Worm (Caenorhabditis elegans) whole organism, L4 larva: ENCODE results near the gene nhr-46.

Source experiments
- D1046.2 ChIP-seq: fragments of 200-800 bp; sonication (Bioruptor generic); IDR thresholded peaks from 2 replicates; pipeline ENCODE4 v1.3.6; 2022; ENCODE audit warnings: missing genetic modification characterization, missing compliant biosample characterization
- F44E2.7 ChIP-seq: fragments of 200-800 bp; sonication (Bioruptor generic); IDR thresholded peaks from 2 replicates; pipeline ENCODE4 v2.1.2; 2022; ENCODE audit warnings: missing genetic modification characterization, missing compliant biosample characterization
- T20F7.1 ChIP-seq: fragments of 200-800 bp; sonication (Bioruptor generic); optimal IDR thresholded peaks from 2 replicates; lab custom pipeline; 2018; ENCODE audit warnings: mild to moderate bottlenecking, missing genetic modification characterization, missing compliant biosample characterization
- Y75B8A.6 ChIP-seq: fragments of 200-800 bp; sonication (Bioruptor generic); IDR thresholded peaks from 2 replicates; pipeline ENCODE4 v1.3.6; 2022; ENCODE audit warnings: missing genetic modification reagents, missing genetic modification characterization, missing compliant biosample characterization
- ZK546.5 ChIP-seq, 2 experiments: sonication (generic microtip); optimal IDR thresholded peaks; 2 replicates each; lab custom pipeline; 2017; ENCODE audit warnings: missing biosample characterization in 2 of 2, missing genetic modification characterization in 2 of 2
- aha-1 ChIP-seq: fragments of 150-350 bp; peaks from one replicate; lab custom pipeline; 2014; ENCODE audit warnings: missing biosample characterization, missing genetic modification characterization
- aly-2 ChIP-seq: sonication (generic microtip); optimal IDR thresholded peaks from 2 replicates; lab custom pipeline; 2018; ENCODE audit warnings: missing biosample characterization, missing genetic modification characterization
- attf-4 ChIP-seq: sonication (generic microtip); optimal IDR thresholded peaks from 3 replicates; lab custom pipeline; 2017; ENCODE audit warnings: missing biosample characterization, missing genetic modification characterization
- ceh-62 ChIP-seq: sonication (generic microtip); optimal IDR thresholded peaks from 2 replicates; lab custom pipeline; 2017; ENCODE audit warnings: missing biosample characterization, missing genetic modification characterization
- daf-16 ChIP-seq, 3 experiments: sonication (generic microtip); optimal IDR thresholded peaks; 2 replicates each; lab custom pipeline; 2016 to 2017; ENCODE audit warnings: missing genetic modification characterization in 3 of 3, missing genetic modification reagents in 3 of 3, mild to moderate bottlenecking in 2 of 3, missing compliant biosample characterization in 2 of 3, missing biosample characterization in 1 of 3, moderate library complexity in 1 of 3
- daf-19 ChIP-seq: fragments of 200-800 bp; sonication (Bioruptor generic); conservative IDR thresholded peaks from 2 replicates; pipeline ENCODE4 v1.3.6; 2022; ENCODE audit warnings: missing genetic modification characterization, missing compliant biosample characterization
- dpl-1 ChIP-seq: fragments of 150-350 bp; optimal IDR thresholded peaks from 2 replicates; lab custom pipeline; 2014; ENCODE audit warnings: missing biosample characterization, missing genetic modification reagents, missing genetic modification characterization
- fkh-10 ChIP-seq: fragments of 150-350 bp; optimal IDR thresholded peaks from 2 replicates; lab custom pipeline; 2014; ENCODE audit warnings: missing biosample characterization, missing genetic modification reagents, missing genetic modification characterization
- gei-8 ChIP-seq: fragments of 200-800 bp; sonication (Bioruptor generic); optimal IDR thresholded peaks from 2 replicates; lab custom pipeline; 2018; ENCODE audit warnings: mild to moderate bottlenecking, missing genetic modification characterization, missing compliant biosample characterization
- hlh-11 ChIP-seq: fragments of 200-800 bp; sonication (Bioruptor generic); optimal IDR thresholded peaks from 2 replicates; lab custom pipeline; 2018; ENCODE audit warnings: mild to moderate bottlenecking, missing genetic modification characterization, missing compliant biosample characterization
- hmg-1.1 ChIP-seq: fragments of 200-800 bp; sonication (Bioruptor generic); IDR thresholded peaks from 2 replicates; pipeline ENCODE4 v1.3.6; 2022; ENCODE audit warnings: missing genetic modification reagents, missing genetic modification characterization, missing compliant biosample characterization
- lin-29 ChIP-seq: fragments of 200-800 bp; sonication (Bioruptor generic); IDR thresholded peaks from 2 replicates; pipeline ENCODE4 v1.3.6; 2022; ENCODE audit warnings: missing genetic modification reagents, missing genetic modification characterization, missing compliant biosample characterization
- lin-38 ChIP-seq: fragments of 200-800 bp; sonication (Bioruptor generic); IDR thresholded peaks from 2 replicates; pipeline ENCODE4 v1.3.6; 2022; ENCODE audit warnings: missing genetic modification reagents, missing genetic modification characterization, missing compliant biosample characterization
- lin-39 ChIP-seq: fragments of 150-350 bp; optimal IDR thresholded peaks from 2 replicates; lab custom pipeline; 2014; ENCODE audit warnings: missing biosample characterization, missing genetic modification reagents, missing genetic modification characterization
- lir-3 ChIP-seq: sonication (generic microtip); optimal IDR thresholded peaks from 2 replicates; lab custom pipeline; 2016; ENCODE audit warnings: mild to moderate bottlenecking, missing genetic modification characterization, missing compliant biosample characterization
- madf-9 ChIP-seq: fragments of 200-800 bp; sonication (Bioruptor generic); conservative IDR thresholded peaks from 2 replicates; pipeline ENCODE4 v1.3.6; 2022; ENCODE audit warnings: missing genetic modification reagents, missing genetic modification characterization, missing compliant biosample characterization
- mdl-1 ChIP-seq, 2 experiments: fragments of 150-350 bp in 1 of 2; sonication (generic microtip) in 1 of 2; optimal IDR thresholded peaks; 2 replicates each; lab custom pipeline; 2014 to 2017; ENCODE audit warnings: missing biosample characterization in 2 of 2, missing genetic modification characterization in 2 of 2
- mxl-2 ChIP-seq: fragments of 200-800 bp; sonication (Bioruptor generic); conservative IDR thresholded peaks from 2 replicates; pipeline ENCODE4 v1.3.6; 2022; ENCODE audit warnings: missing genetic modification reagents, missing genetic modification characterization, missing compliant biosample characterization
- mxl-3 ChIP-seq: fragments of 200-800 bp; sonication (Bioruptor generic); optimal IDR thresholded peaks from 2 replicates; lab custom pipeline; 2018; ENCODE audit warnings: mild to moderate bottlenecking, missing genetic modification characterization, missing compliant biosample characterization
- nhr-10 ChIP-seq: fragments of 150-350 bp; optimal IDR thresholded peaks from 2 replicates; lab custom pipeline; 2014; ENCODE audit warnings: missing biosample characterization, missing genetic modification characterization
- nhr-102 ChIP-seq: sonication (generic microtip); optimal IDR thresholded peaks from 2 replicates; lab custom pipeline; 2016; ENCODE audit warnings: mild to moderate bottlenecking, missing genetic modification characterization, moderate library complexity, missing compliant biosample characterization
- nhr-25 ChIP-seq: sonication (generic microtip); optimal IDR thresholded peaks from 2 replicates; lab custom pipeline; 2017; ENCODE audit warnings: missing genetic modification characterization, mild to moderate bottlenecking, missing compliant biosample characterization, antibody characterized with exemption, moderate library complexity, borderline replicate concordance; ENCODE audit not compliant: insufficient read depth
- nhr-28 ChIP-seq: fragments of 150-350 bp; optimal IDR thresholded peaks from 2 replicates; lab custom pipeline; 2014; ENCODE audit warnings: missing biosample characterization, missing genetic modification characterization
- nhr-41 ChIP-seq: fragments of 200-800 bp; sonication (Bioruptor generic); IDR thresholded peaks from 2 replicates; pipeline ENCODE4 v1.3.6; 2022; ENCODE audit warnings: missing genetic modification reagents, missing genetic modification characterization, missing compliant biosample characterization
- nhr-42 ChIP-seq: fragments of 200-800 bp; sonication (Bioruptor generic); IDR thresholded peaks from 2 replicates; pipeline ENCODE4 v1.3.6; 2022; ENCODE audit warnings: missing genetic modification characterization, missing compliant biosample characterization
- nhr-48 ChIP-seq: sonication (generic microtip); optimal IDR thresholded peaks from 2 replicates; lab custom pipeline; 2016; ENCODE audit warnings: mild to moderate bottlenecking, missing genetic modification characterization, missing compliant biosample characterization
- nhr-6 ChIP-seq: fragments of 150-350 bp; optimal IDR thresholded peaks from 2 replicates; lab custom pipeline; 2014; ENCODE audit warnings: missing biosample characterization, missing genetic modification characterization
- pqm-1 ChIP-seq: sonication (generic microtip); optimal IDR thresholded peaks from 2 replicates; lab custom pipeline; 2017; ENCODE audit warnings: missing biosample characterization, missing genetic modification characterization
- snpc-1.2 ChIP-seq: fragments of 200-800 bp; sonication (Bioruptor generic); IDR thresholded peaks from 2 replicates; pipeline ENCODE4 v1.3.6; 2022; ENCODE audit warnings: missing genetic modification reagents, missing genetic modification characterization, missing compliant biosample characterization
- spr-3 ChIP-seq: fragments of 200-800 bp; sonication (Bioruptor generic); optimal IDR thresholded peaks from 2 replicates; lab custom pipeline; 2018; ENCODE audit warnings: mild to moderate bottlenecking, missing genetic modification characterization, missing compliant biosample characterization
- tag-97 ChIP-seq: fragments of 200-800 bp; sonication (Bioruptor generic); IDR thresholded peaks from 2 replicates; pipeline ENCODE4 v1.3.6; 2022; ENCODE audit warnings: missing genetic modification characterization, missing compliant biosample characterization
- unc-62 ChIP-seq, 3 experiments: fragments of 150-350 bp in 1 of 3; sonication (generic microtip); optimal IDR thresholded peaks in 2 of 3; peaks in 1 of 3; 1 replicate in 1 of 3; 2 replicates in 2 of 3; lab custom pipeline; 2014 to 2017; ENCODE audit warnings: missing biosample characterization in 3 of 3, missing genetic modification characterization in 3 of 3, missing genetic modification reagents in 3 of 3, missing genotype in 1 of 3
- zag-1 ChIP-seq: fragments of 150-350 bp; optimal IDR thresholded peaks from 2 replicates; lab custom pipeline; 2014; ENCODE audit warnings: missing biosample characterization, missing genetic modification characterization
- zip-11 ChIP-seq: fragments of 200-800 bp; sonication (Bioruptor generic); IDR thresholded peaks from 2 replicates; pipeline ENCODE4 v1.3.6; 2022; ENCODE audit warnings: missing genetic modification characterization, missing compliant biosample characterization

Gene nhr-46

DNA sequence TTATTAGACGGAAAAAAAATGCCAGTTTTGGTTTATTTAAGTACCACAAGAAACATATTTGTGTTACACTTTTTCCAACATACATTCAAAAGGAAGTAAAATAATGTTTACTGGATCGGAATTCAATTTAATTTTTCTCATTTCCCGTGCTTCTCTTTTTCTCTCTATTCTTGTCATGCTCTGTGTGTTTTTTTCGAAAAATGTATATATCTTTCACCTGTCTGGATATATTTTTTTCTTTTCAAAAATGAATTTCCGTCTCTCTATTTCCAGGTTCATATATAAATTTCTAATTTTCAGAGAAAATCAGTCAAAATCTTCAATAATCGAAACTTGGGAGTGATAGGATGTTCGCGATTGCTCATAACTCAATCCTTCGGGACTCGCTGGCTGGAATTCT is 32.4 kb downstream of the nhr-46 start, which contains the start of gene H35B03.1:
H35B03.1 (plus strand) TSS at position 301 of the 400 bp plus-strand sequence.
- no peak for TF ChIP-seq tag-97 (GFP tag; lab: Robert Waterston, UW)
- TF ChIP-seq aly-2 (tag; lab: Kevin White, UChicago), result no peak
- no peak for TF ChIP-seq spr-3 (GFP tag; lab: Kevin White, UChicago)
- no peak for TF ChIP-seq nhr-41
- no peak for TF ChIP-seq snpc-1.2 (GFP tag; lab: Robert Waterston, UW)
- TF ChIP-seq gei-8, result no peak
- TF ChIP-seq dpl-1, result no peak
- no peak for TF ChIP-seq daf-16 (GFP tag; optimal IDR thresholded peaks at IDR 0.05; lab: Kevin White, UChicago)
- no peak for TF ChIP-seq daf-16 (tag; optimal IDR thresholded peaks at IDR 0.05; lab: Kevin White, UChicago)
- TF ChIP-seq hlh-11 (tag; lab: Kevin White, UChicago), result no peak
- no peak for TF ChIP-seq nhr-42 (GFP tag; lab: Robert Waterston, UW)
- no peak for TF ChIP-seq nhr-28
- TF ChIP-seq F44E2.7 (GFP tag; lab: Robert Waterston, UW), result no peak
- TF ChIP-seq nhr-102 (tag; lab: Kevin White, UChicago), result no peak
- no peak for TF ChIP-seq madf-9 (GFP tag; lab: Robert Waterston, UW)
- TF ChIP-seq nhr-48, result no peak
- no peak for TF ChIP-seq mxl-2 (GFP tag; lab: Robert Waterston, UW)

DNA sequence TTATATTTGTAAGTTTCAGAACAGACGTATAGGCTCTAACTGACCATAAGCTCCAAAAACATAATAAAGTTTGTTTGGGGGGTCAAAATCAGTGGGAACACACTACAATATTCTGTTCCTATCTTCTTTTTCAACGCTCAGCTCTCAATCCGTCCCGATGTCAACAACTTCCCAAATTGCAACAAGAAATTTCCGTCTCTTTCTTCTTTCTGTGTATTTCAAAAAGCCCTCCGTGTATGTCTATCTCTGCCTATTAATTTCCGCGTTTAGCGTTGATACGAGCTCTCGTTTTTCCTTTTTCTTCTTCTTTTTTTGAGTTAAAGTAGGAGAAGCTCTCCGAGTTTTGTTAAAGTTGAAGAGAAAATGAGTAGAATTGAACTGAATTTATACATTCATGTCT is 34.0 kb downstream of the nhr-46 start:
- TF ChIP-seq lin-39 (no peak), nhr-6 (tag; lab: Kevin White, UChicago) (no peak), T20F7.1 (GFP tag; lab: Kevin White, UChicago) (no peak), pqm-1 (tag; lab: Kevin White, UChicago) (no peak), fkh-10 (GFP tag; lab: Kevin White, UChicago) (peak; percentile 65), nhr-10 (tag; lab: Kevin White, UChicago) (no peak), ceh-62 (tag; lab: Kevin White, UChicago) (no peak)

DNA sequence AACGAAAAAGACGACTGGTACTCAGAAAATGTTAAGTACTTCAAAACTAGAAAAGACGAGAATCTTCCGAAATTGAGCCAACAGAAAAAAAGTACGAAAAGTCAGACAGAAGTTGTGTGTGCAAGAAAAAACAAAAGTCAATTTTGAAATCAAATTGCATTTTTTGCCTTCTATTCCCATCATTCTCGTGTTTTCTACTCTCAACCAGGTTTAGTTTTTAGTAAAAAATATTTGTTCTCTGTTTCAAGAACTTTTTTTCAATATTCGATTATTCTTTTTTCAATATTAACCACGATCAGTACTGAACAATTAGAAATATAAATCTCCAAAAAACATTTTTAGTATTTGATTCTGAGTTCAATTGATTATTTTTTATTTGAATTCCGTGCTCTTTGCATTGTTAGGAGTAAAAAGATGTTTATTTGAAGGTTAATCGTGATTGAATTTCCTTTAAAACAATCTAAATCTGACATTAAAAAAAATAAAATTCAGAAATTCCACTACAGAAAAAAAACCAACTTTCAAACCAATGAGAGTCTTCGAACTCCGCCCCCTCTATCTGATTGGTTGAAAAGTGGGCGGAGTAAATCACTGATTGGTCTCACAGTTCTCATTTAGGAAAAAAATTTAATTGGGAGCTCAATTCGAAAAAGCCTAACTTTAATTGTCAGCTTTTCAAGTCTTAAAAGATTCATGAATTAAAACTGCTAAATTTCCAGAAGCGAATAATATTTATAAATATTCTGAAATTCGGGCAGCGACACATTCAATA is 42.1 kb downstream of the nhr-46 start:
- TF ChIP-seq daf-19 (GFP tag; lab: Robert Waterston, UW) (no peak), zag-1 (no peak), Y75B8A.6 (GFP tag; lab: Robert Waterston, UW) (no peak), aha-1 (peak; percentile 55), D1046.2 (GFP tag; lab: Robert Waterston, UW) (no peak), unc-62 (GFP tag; optimal IDR thresholded peaks at IDR 0.05 in 1 of 2; lab: Kevin White, UChicago) (peak in 1 of 2 experiments; percentile 58), unc-62 (tag; optimal IDR thresholded peaks at IDR 0.05; lab: Kevin White, UChicago) (no peak), fkh-10 (GFP tag; lab: Kevin White, UChicago) (peak; percentile 33), hmg-1.1 (no peak)

DNA sequence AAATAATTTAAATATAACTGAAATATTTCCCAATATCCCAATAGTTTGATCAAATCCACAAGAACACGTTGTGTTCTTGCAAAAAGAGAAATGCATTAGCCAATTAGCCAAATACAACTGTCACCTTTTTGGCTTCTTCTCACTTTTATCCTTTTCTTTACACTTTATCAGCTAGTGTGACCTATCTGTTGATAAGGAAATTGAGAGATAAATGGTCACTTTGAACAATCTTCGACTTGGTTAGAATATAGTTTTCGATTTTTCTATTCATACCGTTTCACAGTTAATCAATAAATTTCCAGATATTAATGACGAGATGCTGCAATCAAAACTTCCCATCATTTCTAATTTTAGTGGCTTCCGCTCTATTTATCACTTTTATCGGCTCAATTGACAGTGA is 48.9 kb downstream of the nhr-46 start, which contains the start of gene C55C3.1:
C55C3.1 (plus strand) TSS at position 301 of the 400 bp plus-strand sequence.
- TF ChIP-seq attf-4 (tag; lab: Kevin White, UChicago), result no peak

DNA sequence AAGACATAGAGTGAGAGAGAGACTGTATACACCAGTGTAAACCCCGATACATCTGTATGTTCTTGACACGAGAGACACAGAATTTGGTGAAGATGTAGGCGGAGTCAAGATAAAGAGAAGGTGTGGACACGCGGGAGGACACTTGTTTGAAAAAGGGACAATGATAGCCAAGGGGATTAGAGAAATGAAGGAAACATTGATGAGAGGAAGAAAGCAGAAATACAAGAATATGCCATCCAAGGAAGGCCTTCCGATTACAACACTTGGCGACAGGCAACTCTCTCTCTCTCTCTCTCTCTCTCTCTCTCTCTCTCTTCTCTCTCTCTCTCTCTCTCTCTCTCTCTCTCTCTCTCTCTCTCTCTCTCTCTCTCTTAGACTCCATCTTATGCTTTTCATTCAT is 51.1 kb downstream of the nhr-46 start:
- TF ChIP-seq lir-3 (tag; lab: Kevin White, UChicago), result no peak
- TF ChIP-seq mdl-1 (tag; optimal IDR thresholded peaks at IDR 0.05; lab: Kevin White, UChicago), result peak; percentile 3 to 8
- peak; percentile 64 for TF ChIP-seq nhr-25 (tag; lab: Kevin White, UChicago)
- peak; percentile 82 for TF ChIP-seq mxl-3 (GFP tag; lab: Kevin White, UChicago)
- peak; percentile 41; the same call in 1 of the 2 replicates for TF ChIP-seq lin-29 (GFP tag; lab: Robert Waterston, UW)
- no peak for TF ChIP-seq dpl-1
- peak in 1 of 2 experiments; percentile 46 for TF ChIP-seq unc-62 (GFP tag; optimal IDR thresholded peaks at IDR 0.05 in 1 of 2; lab: Kevin White, UChicago)
- no peak for TF ChIP-seq unc-62 (tag; optimal IDR thresholded peaks at IDR 0.05; lab: Kevin White, UChicago)
- no peak for TF ChIP-seq zip-11 (GFP tag; lab: Robert Waterston, UW)
- TF ChIP-seq ZK546.5 (tag; optimal IDR thresholded peaks at IDR 0.05; lab: Kevin White, UChicago), result no peak
- no peak for TF ChIP-seq lin-38 (GFP tag; lab: Robert Waterston, UW)
